Fruit fly (Drosophila melanogaster): ENCODE measurements around the gene SCOT.

- TF ChIP-seq Sox102F (GFP tag; optimal IDR thresholded peaks at IDR 0.05) (no peak), lz (GFP tag; optimal IDR thresholded peaks at IDR 0.05) (no peak), fd85E (GFP tag; optimal IDR thresholded peaks at IDR 0.05) (no peak), CG8319 (GFP tag; optimal IDR thresholded peaks at IDR 0.05) (no peak), Smox (GFP tag; optimal IDR thresholded peaks at IDR 0.05) (no peak), Sox14 (GFP tag; optimal IDR thresholded peaks at IDR 0.05) (no peak), salr (GFP tag; optimal IDR thresholded peaks at IDR 0.05) (no peak), CG15336 (GFP tag; IDR thresholded peaks at IDR 0.05) (no peak; the same call in 1 of the 2 replicates), eg (GFP tag; IDR thresholded peaks at IDR 0.05) (no peak)
Observed at dm6 chr3L:1967452-1968310, 4.7 kb downstream of the SCOT start.

All from whole organism, prepupa.